Worm (Caenorhabditis elegans) whole organism, late embryonic: Measurements from ENCODE around the gene msh-5.

Experiments used
- C08G9.2 ChIP-seq: sonication (generic microtip); optimal IDR thresholded peaks from 2 replicates; lab custom pipeline; 2016; ENCODE audit warnings: mild to moderate bottlenecking, missing genetic modification characterization, moderate library complexity, missing compliant biosample characterization
- K09A11.1 ChIP-seq: sonication (generic microtip); optimal IDR thresholded peaks from 2 replicates; lab custom pipeline; 2017; ENCODE audit warnings: antibody characterized with exemption, mild to moderate bottlenecking, missing genetic modification characterization, missing compliant biosample characterization; ENCODE audit not compliant: insufficient read depth
- T23F11.4 ChIP-seq: fragments of 200-800 bp; sonication (Bioruptor generic); optimal IDR thresholded peaks from 2 replicates; lab custom pipeline; 2018; ENCODE audit warnings: mild to moderate bottlenecking, missing genetic modification characterization, missing compliant biosample characterization
- dmd-4 ChIP-seq: sonication (generic microtip); optimal IDR thresholded peaks from 2 replicates; lab custom pipeline; 2016; ENCODE audit warnings: borderline replicate concordance, missing genetic modification characterization, missing compliant biosample characterization
- nhr-11 ChIP-seq: fragments of 150-350 bp; optimal IDR thresholded peaks from 2 replicates; lab custom pipeline; 2014; ENCODE audit warnings: missing biosample characterization, missing genetic modification characterization
- odd-2 ChIP-seq: sonication (generic microtip); optimal IDR thresholded peaks from 2 replicates; lab custom pipeline; 2017; ENCODE audit warnings: antibody characterized with exemption, mild to moderate bottlenecking, missing genetic modification characterization, missing compliant biosample characterization
- sox-4 ChIP-seq: sonication (generic microtip); optimal IDR thresholded peaks from 2 replicates; lab custom pipeline; 2017; ENCODE audit warnings: mild to moderate bottlenecking, missing genetic modification characterization, inconsistent platforms, missing compliant biosample characterization
- tbx-2 ChIP-seq: sonication (generic microtip); optimal IDR thresholded peaks from 2 replicates; lab custom pipeline; 2016; ENCODE audit warnings: missing genetic modification characterization, missing compliant biosample characterization
- zip-5 ChIP-seq: sonication (generic microtip); optimal IDR thresholded peaks from 2 replicates; lab custom pipeline; 2016; ENCODE audit warnings: missing genetic modification characterization, missing compliant biosample characterization

ce11 chrIV:13109751-13110150 lies 45.3 kb upstream of the msh-5 start, which contains the start of gene best-1:
- TF ChIP-seq K09A11.1 (no peak), T23F11.4 (no peak), tbx-2 (tag; lab: Kevin White, UChicago) (no peak), sox-4 (tag; lab: Kevin White, UChicago) (no peak), nhr-11 (tag; lab: Kevin White, UChicago) (no peak), dmd-4 (tag; lab: Kevin White, UChicago) (no peak), C08G9.2 (tag; lab: Kevin White, UChicago) (no peak), zip-5 (tag; lab: Kevin White, UChicago) (no peak), odd-2 (no peak)
